Worm (Caenorhabditis elegans): ENCODE data around the gene F09B9.4.
A peak's percentile ranks its signal among the peaks of the same experiment; 100 is the strongest.

The F09B9.4 gene

DNA sequence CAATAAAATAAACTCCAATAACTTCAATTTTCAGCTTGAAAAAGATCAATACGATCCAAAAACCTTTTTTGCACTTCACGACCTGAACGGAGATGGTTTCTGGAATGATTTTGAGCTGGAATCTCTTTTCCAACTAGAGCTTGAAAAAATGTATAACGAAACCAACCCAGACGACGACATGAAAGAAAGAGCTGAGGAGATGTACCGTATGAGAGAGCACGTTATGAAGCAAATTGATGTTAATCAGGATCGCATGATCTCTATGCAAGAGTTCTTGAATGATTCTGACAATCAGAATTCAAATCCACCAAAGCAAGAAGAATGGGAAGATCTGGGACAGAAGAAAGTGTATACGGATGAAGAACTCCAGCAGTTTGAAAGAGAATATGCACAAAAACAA is 38.8 kb downstream of the F09B9.4 start:
- TF ChIP-seq blmp-1 (tag; optimal IDR thresholded peaks at IDR 0.05; ENCODE audit: insufficient read depth) = no peak
- no peak for TF ChIP-seq nhr-77 (tag; optimal IDR thresholded peaks at IDR 0.05)
- TF ChIP-seq lin-39 (tag; optimal IDR thresholded peaks at IDR 0.05) = no peak

DNA sequence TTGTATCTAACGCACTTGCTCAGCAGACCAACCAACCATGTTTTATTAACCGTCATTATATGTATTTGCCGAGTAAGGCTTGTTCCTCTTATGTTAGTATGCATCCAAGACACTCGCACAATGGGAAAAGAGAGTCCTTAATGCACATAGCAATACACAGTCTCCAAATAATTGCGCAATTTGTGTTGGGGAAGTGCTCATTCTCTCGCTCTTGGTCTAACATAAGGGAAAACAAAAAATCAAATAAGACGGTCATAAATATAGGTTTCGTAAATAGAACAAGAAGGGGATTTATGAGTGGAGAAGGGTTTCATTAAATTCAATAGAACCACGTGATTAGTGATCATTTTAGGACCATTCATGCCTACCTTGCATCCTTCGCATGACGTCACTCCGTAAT is 43.1 kb downstream of the F09B9.4 start:
- no peak for TF ChIP-seq ztf-11 (tag; optimal IDR thresholded peaks at IDR 0.05)
- TF ChIP-seq crh-2 (tag; optimal IDR thresholded peaks at IDR 0.05) = no peak
- no peak for TF ChIP-seq lin-11 (tag; optimal IDR thresholded peaks at IDR 0.05)
- TF ChIP-seq sma-9 (GFP tag; optimal IDR thresholded peaks at IDR 0.05) = no peak
- TF ChIP-seq sma-9 (tag; optimal IDR thresholded peaks at IDR 0.05) = no peak
- no peak for TF ChIP-seq unc-55 (GFP tag; optimal IDR thresholded peaks at IDR 0.05)
- no peak for TF ChIP-seq lin-39 (tag; optimal IDR thresholded peaks at IDR 0.05)
- no peak for TF ChIP-seq mbf-1 (tag; optimal IDR thresholded peaks at IDR 0.05)
- no peak for TF ChIP-seq lin-13 (GFP tag; optimal IDR thresholded peaks at IDR 0.05)
- TF ChIP-seq sem-4 (tag; optimal IDR thresholded peaks at IDR 0.05) = no peak
- TF ChIP-seq C34F6.9 (tag; optimal IDR thresholded peaks at IDR 0.05) = no peak

DNA sequence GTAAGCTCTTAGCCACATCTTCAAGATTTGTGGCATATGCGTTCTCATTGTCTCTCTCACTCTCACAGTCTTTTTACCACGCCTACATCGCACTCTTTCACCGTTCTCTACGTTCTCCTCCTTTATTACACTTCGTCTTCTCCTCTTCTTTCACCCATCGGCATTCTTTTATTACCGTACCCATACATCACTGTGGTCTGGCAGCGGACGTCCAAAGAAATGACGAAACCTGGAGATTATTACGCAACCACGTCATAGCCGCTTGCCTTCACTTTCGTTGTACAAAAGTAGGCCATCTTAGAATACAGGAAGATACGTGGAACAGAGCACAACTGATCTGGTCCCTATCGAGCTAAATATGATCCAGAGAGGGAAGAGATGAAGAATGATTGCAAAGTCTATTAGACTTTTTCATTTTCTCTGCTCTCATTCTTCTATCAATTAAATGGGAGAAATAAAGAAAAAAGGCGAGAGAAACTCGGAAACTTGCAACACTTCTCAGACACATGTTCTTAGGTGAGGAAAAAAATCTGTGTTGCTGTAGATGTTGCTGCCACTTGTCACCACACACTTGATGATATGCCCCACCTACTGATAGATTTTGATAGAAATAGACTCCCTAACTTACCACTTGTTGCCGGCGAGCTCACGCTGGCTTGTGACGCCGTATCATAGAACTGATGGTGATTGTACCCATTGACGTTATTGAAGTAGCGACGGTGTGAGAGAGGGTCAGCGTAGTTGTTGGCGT is 44.1 kb downstream of the F09B9.4 start:
- TF ChIP-seq fos-1 (tag; optimal IDR thresholded peaks at IDR 0.05) (peak; percentile 15), sma-9 (GFP tag; optimal IDR thresholded peaks at IDR 0.05) (peak; percentile 4), sma-9 (tag; optimal IDR thresholded peaks at IDR 0.05) (no peak), lsy-2 (tag; optimal IDR thresholded peaks at IDR 0.05) (no peak), sma-3 (GFP tag; optimal IDR thresholded peaks at IDR 0.05) (no peak), ztf-1 (GFP tag; conservative IDR thresholded peaks at IDR 0.05) (no peak), nhr-129 (tag; optimal IDR thresholded peaks at IDR 0.05) (peak; percentile 39), aly-2 (tag; optimal IDR thresholded peaks at IDR 0.05) (no peak), nhr-25 (tag; optimal IDR thresholded peaks at IDR 0.05) (no peak)

DNA sequence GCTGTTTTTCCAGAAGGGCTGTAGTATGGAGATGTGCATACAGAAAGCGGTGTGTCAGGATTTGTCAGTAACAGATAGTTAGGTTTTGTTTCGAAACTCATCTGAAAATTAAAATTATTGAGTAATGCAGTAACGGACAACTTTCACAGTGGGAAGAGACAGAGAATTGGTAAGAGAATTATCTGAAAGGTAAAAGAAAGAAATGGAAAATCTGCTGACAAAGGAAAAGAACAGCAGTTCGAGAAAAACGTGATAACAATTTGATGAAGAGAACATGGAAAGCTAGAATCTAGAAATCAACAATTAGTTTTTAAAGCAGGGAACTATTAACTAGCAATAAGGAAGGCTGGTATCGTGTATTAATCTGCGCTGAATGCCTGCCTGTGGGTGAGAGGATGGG is 44.9 kb downstream of the F09B9.4 start, which contains the start of gene sex-1:
Gene sex-1, minus strand, starts transcription at position 101 of the 400 bp plus-strand sequence.
- no peak for TF ChIP-seq mab-5 (tag; optimal IDR thresholded peaks at IDR 0.05)
- TF ChIP-seq nhr-10 (tag; optimal IDR thresholded peaks at IDR 0.05) = no peak
- TF ChIP-seq ztf-11 (tag; optimal IDR thresholded peaks at IDR 0.05) = no peak
- no peak for TF ChIP-seq unc-62 (GFP tag; optimal IDR thresholded peaks at IDR 0.05)
- TF ChIP-seq R02D3.7 (tag; optimal IDR thresholded peaks at IDR 0.05) = no peak
- no peak for TF ChIP-seq lin-11 (tag; optimal IDR thresholded peaks at IDR 0.05)
- TF ChIP-seq mbf-1 (tag; optimal IDR thresholded peaks at IDR 0.05) = no peak
- TF ChIP-seq nhr-237 (tag; optimal IDR thresholded peaks at IDR 0.05) = no peak
- no peak for TF ChIP-seq sma-9 (GFP tag; optimal IDR thresholded peaks at IDR 0.05)
- no peak for TF ChIP-seq sma-9 (tag; optimal IDR thresholded peaks at IDR 0.05)
- no peak for TF ChIP-seq elt-1 (tag; optimal IDR thresholded peaks at IDR 0.05)
- no peak for TF ChIP-seq ztf-4 (tag; optimal IDR thresholded peaks at IDR 0.05)
- TF ChIP-seq alr-1 (tag; optimal IDR thresholded peaks at IDR 0.05) = no peak
- TF ChIP-seq crh-2 (tag; optimal IDR thresholded peaks at IDR 0.05) = no peak
- no peak for TF ChIP-seq lin-39 (tag; optimal IDR thresholded peaks at IDR 0.05)
- no peak for TF ChIP-seq elt-3 (tag; optimal IDR thresholded peaks at IDR 0.05)
- TF ChIP-seq nhr-12 (tag; optimal IDR thresholded peaks at IDR 0.05) = no peak

DNA sequence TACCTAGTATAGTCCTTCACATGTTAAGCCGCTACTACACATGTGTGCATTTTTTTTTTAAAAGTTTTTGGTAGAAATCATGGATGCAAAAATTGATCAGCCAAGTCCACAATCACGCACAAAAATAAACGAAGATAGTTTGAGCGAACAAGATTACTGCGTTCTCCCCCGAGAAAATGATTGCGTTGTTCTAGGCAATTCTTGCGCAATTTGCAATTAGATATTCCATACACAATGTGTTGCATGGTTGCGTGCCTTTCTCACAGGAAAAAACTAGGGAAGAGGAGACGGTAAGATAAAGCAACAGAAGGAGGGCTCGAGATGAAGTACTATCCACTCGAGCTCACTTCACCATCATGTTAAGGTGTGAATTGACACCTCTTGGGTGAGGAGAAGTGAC is 45.6 kb downstream of the F09B9.4 start:
- TF ChIP-seq nhr-129 (tag; optimal IDR thresholded peaks at IDR 0.05) (no peak), ztf-1 (GFP tag; conservative IDR thresholded peaks at IDR 0.05) (no peak), nhr-21 (tag; optimal IDR thresholded peaks at IDR 0.05) (no peak), crh-2 (tag; optimal IDR thresholded peaks at IDR 0.05) (no peak), nhr-23 (tag; optimal IDR thresholded peaks at IDR 0.05) (no peak), peb-1 (tag; optimal IDR thresholded peaks at IDR 0.05) (no peak), nhr-6 (tag; optimal IDR thresholded peaks at IDR 0.05) (no peak), unc-39 (tag; optimal IDR thresholded peaks at IDR 0.05) (no peak), ceh-16 (tag; optimal IDR thresholded peaks at IDR 0.05) (no peak), alr-1 (tag; optimal IDR thresholded peaks at IDR 0.05) (no peak)

Data from whole organism, L2 larva.